Worm (Caenorhabditis elegans): ENCODE results near the gene unc-58.

Gene unc-58

DNA sequence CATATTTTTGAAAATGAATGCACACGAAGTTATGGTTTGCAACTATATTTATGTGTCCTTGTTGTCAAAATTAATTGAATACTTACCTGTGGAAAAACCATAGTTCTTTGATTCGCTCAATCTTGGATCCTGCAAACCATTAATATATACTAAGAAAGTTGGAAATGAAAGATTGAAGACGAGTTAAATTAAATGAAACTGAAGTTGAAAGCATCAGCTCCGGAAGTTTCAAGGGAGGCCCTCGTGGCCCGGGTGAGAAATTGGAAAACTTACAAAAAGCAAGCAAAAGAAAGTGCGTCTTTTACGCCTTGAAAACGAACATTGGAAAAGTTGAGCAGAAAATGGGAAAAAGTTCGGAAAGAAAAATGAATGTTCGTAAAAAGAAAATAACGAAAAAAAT is at the start of gene unc-58:
unc-58 (minus strand) TSS at position 101 of the 400 bp plus-strand sequence.
- TF ChIP-seq B0310.2 (tag; optimal IDR thresholded peaks at IDR 0.05) = no peak

DNA sequence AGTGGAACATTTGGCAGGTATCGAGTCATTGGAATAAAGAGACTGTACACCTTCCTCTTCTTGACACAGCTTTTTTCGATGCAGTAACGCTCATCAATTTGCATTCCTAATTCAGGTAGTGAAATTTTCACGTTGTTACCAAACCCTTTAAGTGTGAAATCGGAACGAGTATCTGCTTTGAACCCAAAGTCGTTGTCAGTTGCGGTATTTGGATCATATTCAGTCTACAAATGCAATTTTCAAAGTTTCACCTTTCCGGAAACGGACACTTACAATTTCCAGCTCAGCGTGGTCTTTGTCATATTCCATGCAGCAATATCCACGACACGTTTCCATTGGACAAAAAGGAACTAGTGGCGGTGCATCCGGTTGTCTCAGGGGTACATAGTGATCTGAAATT is 49.6 kb upstream of the unc-58 start:
- TF ChIP-seq tbx-37 (GFP tag; conservative IDR thresholded peaks at IDR 0.05) (no peak), ama-1 (optimal IDR thresholded peaks at IDR 0.05) (no peak)

DNA sequence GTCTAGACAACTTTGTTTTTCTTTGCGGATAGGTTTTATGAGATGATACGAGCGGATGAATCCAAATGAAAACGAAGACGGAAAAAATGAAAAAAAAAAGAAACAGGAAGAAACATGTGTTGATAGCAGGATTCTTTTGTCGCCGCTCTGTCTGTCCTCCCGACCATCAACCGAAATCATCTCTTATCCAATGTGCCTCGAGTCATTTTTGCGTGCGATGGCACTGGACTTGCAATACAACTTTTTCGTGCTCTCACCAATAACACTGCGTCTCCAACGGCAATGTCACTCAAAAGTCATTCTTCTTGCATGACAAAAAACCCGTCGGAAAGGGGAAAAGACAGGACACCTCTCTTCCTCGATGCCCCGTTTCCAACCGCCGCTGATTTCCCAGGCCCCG is 43.3 kb upstream of the unc-58 start, which contains the start of gene ncs-4:
ncs-4 (plus strand) TSS at position 227 of the 400 bp plus-strand sequence.
- TF ChIP-seq F13C5.2 (tag; optimal IDR thresholded peaks at IDR 0.05) = no peak
- no peak for TF ChIP-seq aly-1 (tag; optimal IDR thresholded peaks at IDR 0.05)
- TF ChIP-seq flt-1 (GFP tag; IDR thresholded peaks at IDR 0.05) = no peak; the same call in 1 of the 2 replicates
- no peak for TF ChIP-seq B0310.2 (tag; optimal IDR thresholded peaks at IDR 0.05)
- no peak for TF ChIP-seq ceh-36 (tag; optimal IDR thresholded peaks at IDR 0.05)
- no peak for TF ChIP-seq hmg-4 (GFP tag; optimal IDR thresholded peaks at IDR 0.05)
- no peak for TF ChIP-seq tbx-11 (GFP tag; IDR thresholded peaks at IDR 0.05)
- no peak for TF ChIP-seq ceh-13 (GFP tag; optimal IDR thresholded peaks at IDR 0.05)
- no peak for TF ChIP-seq hnd-1 (tag; optimal IDR thresholded peaks at IDR 0.05)
- no peak for TF ChIP-seq sea-1 (GFP tag; conservative IDR thresholded peaks at IDR 0.05)

DNA sequence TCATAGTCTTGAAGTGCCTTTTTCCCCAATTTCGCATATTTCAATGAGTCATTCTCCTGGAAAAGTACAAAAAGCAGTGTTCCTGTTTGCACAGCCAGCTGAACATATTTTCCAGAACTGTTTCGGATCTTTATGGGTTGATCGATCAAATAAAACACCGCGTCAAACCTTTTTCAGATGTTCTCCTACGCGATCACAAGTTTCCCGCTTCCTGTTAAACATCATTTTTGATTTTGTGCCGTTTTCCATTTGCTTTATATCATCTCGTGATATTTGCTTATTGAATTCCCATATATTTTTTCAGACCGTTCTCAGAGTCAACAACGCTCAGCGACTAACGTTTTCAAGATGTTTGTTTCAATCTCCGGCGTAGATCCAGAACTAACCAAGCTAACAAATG is 41.7 kb upstream of the unc-58 start, which contains the start of gene C07A4.3:
C07A4.3 (plus strand) TSS at position 301 of the 400 bp plus-strand sequence.
- TF ChIP-seq tbx-37 (GFP tag; conservative IDR thresholded peaks at IDR 0.05) (no peak), sea-1 (GFP tag; conservative IDR thresholded peaks at IDR 0.05) (no peak), ets-7 (tag; optimal IDR thresholded peaks at IDR 0.05) (no peak), tra-4 (tag; optimal IDR thresholded peaks at IDR 0.05) (no peak)

DNA sequence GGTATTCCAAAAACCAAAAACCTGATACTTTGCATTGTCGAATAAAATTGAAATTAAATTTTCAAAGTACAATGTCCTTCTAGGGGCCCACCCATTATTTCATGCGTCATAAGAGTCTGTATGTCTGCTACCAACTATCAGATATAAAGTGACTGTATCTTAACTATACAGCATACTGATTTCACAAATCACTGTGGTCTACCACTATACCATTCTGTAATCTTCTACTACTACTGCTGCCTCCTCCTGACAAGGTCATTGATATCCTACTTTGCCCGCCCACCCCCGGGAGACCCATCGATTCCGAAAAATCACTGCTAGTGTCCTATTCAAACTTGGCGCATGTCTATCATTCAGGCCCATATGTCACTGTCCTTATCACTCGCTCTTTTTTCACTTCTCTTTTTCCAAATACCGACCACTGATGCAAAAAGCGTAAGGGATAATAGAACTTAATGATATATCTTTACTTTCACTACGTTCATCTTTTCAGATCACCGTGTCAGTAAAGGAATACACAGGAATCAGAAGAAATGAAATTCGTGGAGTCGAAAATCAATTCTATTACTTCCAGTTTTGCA is 39.1 kb upstream of the unc-58 start, which contains the start of gene C07A4.2:
C07A4.2 (plus strand) TSS at position 195 of the 581 bp plus-strand sequence.
- TF ChIP-seq ama-1 (optimal IDR thresholded peaks at IDR 0.05) = no peak
- no peak for TF ChIP-seq scrt-1 (GFP tag; IDR thresholded peaks at IDR 0.05)
- TF ChIP-seq hnd-1 (tag; optimal IDR thresholded peaks at IDR 0.05) = no peak
- no peak for TF ChIP-seq pes-1 (GFP tag; IDR thresholded peaks at IDR 0.05)
- TF ChIP-seq hmbx-1 (tag; optimal IDR thresholded peaks at IDR 0.05) = no peak
- no peak for TF ChIP-seq ceh-13 (GFP tag; optimal IDR thresholded peaks at IDR 0.05)
- no peak for TF ChIP-seq tbx-37 (GFP tag; conservative IDR thresholded peaks at IDR 0.05)
- no peak for TF ChIP-seq B0310.2 (tag; optimal IDR thresholded peaks at IDR 0.05)
- TF ChIP-seq tbx-11 (GFP tag; IDR thresholded peaks at IDR 0.05) = no peak

DNA sequence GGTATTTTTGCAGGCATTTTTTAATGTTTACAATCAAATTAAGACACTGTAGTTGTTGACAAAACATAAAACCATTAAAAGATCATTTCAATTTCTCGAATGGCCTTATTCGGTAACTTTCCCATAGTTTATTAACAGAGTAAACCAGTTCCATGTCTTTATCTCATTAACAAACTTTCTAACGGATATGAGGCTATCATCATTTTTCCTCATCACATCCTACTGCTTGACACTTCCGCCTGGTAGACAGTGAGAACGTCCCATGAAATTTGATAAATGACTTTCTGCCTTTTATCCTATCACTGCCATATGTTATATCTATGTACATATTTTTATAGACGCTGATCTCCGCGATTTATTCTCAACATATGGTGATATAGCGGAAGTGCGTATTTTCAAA is 37.6 kb upstream of the unc-58 start:
- TF ChIP-seq aly-1 (tag; optimal IDR thresholded peaks at IDR 0.05) (no peak), tbx-11 (GFP tag; IDR thresholded peaks at IDR 0.05) (no peak), F13C5.2 (tag; optimal IDR thresholded peaks at IDR 0.05) (no peak), scrt-1 (GFP tag; IDR thresholded peaks at IDR 0.05) (no peak), B0310.2 (tag; optimal IDR thresholded peaks at IDR 0.05) (no peak), ceh-13 (GFP tag; optimal IDR thresholded peaks at IDR 0.05) (no peak), sea-1 (GFP tag; conservative IDR thresholded peaks at IDR 0.05) (no peak), ceh-36 (tag; optimal IDR thresholded peaks at IDR 0.05) (no peak), flt-1 (GFP tag; IDR thresholded peaks at IDR 0.05) (no peak), hmg-4 (GFP tag; optimal IDR thresholded peaks at IDR 0.05) (no peak), hnd-1 (tag; optimal IDR thresholded peaks at IDR 0.05) (no peak), tra-4 (tag; optimal IDR thresholded peaks at IDR 0.05) (no peak), tbx-37 (GFP tag; conservative IDR thresholded peaks at IDR 0.05) (no peak), ama-1 (optimal IDR thresholded peaks at IDR 0.05) (no peak), hmbx-1 (tag; optimal IDR thresholded peaks at IDR 0.05) (no peak), ets-7 (tag; optimal IDR thresholded peaks at IDR 0.05) (no peak)

DNA sequence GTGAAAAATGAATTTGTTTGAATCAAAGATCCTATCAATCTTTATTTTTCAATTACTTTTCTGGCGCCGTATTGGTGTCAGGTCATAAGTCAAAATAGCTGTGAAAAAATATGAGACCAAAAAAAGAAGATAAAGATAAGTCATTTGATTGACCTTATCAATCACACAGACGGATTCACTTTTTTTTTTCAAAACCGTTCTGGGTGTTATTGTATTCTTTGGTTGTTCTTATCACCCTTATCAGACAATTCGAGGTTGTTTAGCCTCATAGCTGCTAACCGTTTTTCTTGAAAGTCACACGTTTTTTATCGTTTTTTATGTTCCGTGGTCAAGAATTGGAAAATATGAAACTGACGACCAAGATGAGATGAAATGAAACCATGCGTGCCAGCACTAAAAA is 35.6 kb upstream of the unc-58 start:
- TF ChIP-seq sea-1 (GFP tag; conservative IDR thresholded peaks at IDR 0.05) (no peak), hmg-4 (GFP tag; optimal IDR thresholded peaks at IDR 0.05) (no peak), hmbx-1 (tag; optimal IDR thresholded peaks at IDR 0.05) (no peak), ceh-13 (GFP tag; optimal IDR thresholded peaks at IDR 0.05) (no peak), ceh-36 (tag; optimal IDR thresholded peaks at IDR 0.05) (no peak), ets-7 (tag; optimal IDR thresholded peaks at IDR 0.05) (no peak), flt-1 (GFP tag; IDR thresholded peaks at IDR 0.05) (no peak), scrt-1 (GFP tag; IDR thresholded peaks at IDR 0.05) (no peak), F13C5.2 (tag; optimal IDR thresholded peaks at IDR 0.05) (no peak), B0310.2 (tag; optimal IDR thresholded peaks at IDR 0.05) (no peak), pes-1 (GFP tag; IDR thresholded peaks at IDR 0.05) (no peak), aly-1 (tag; optimal IDR thresholded peaks at IDR 0.05) (no peak), hnd-1 (tag; optimal IDR thresholded peaks at IDR 0.05) (no peak), tbx-11 (GFP tag; IDR thresholded peaks at IDR 0.05) (no peak), ama-1 (optimal IDR thresholded peaks at IDR 0.05) (no peak)

DNA sequence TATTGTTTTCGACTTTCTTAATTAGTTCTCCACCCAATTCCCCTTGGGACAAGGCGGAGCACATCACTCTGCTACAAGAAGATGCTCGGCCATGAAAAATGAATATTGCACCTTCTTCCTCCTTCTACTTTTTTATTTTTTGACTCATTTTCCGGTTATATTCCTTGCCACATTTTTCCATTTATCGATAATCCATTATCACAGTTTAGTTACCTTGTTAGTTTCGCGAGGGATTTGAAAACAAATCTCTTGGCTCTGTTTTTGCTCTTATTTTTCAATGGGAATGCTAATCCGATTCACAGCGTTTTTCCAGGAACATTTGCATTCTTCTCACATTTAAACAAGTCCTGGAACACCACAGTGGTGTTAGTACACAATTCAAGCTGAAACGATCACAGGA is 34.0 kb upstream of the unc-58 start, which contains the start of gene rnp-9:
rnp-9 (plus strand) TSS at position 301 of the 400 bp plus-strand sequence.
- TF ChIP-seq ceh-36 (tag; optimal IDR thresholded peaks at IDR 0.05) (no peak), tbx-37 (GFP tag; conservative IDR thresholded peaks at IDR 0.05) (no peak), ama-1 (optimal IDR thresholded peaks at IDR 0.05) (no peak), hnd-1 (tag; optimal IDR thresholded peaks at IDR 0.05) (no peak), B0310.2 (tag; optimal IDR thresholded peaks at IDR 0.05) (no peak), sea-1 (GFP tag; conservative IDR thresholded peaks at IDR 0.05) (no peak), ceh-13 (GFP tag; optimal IDR thresholded peaks at IDR 0.05) (no peak), tbx-11 (GFP tag; IDR thresholded peaks at IDR 0.05) (no peak), pes-1 (GFP tag; IDR thresholded peaks at IDR 0.05) (no peak), scrt-1 (GFP tag; IDR thresholded peaks at IDR 0.05) (no peak), tra-4 (tag; optimal IDR thresholded peaks at IDR 0.05) (no peak), ets-7 (tag; optimal IDR thresholded peaks at IDR 0.05) (no peak), flt-1 (GFP tag; IDR thresholded peaks at IDR 0.05) (no peak), hmg-4 (GFP tag; optimal IDR thresholded peaks at IDR 0.05) (no peak), hmbx-1 (tag; optimal IDR thresholded peaks at IDR 0.05) (no peak)
